Worm (Caenorhabditis elegans) whole organism, L4 larva: ENCODE results near the gene mtr-4.

ENCODE experiments used
- F37D6.2 ChIP-seq: sonication (generic microtip); optimal IDR thresholded peaks from 2 replicates; lab custom pipeline; 2016; ENCODE audit warnings: mild to moderate bottlenecking, missing genetic modification characterization, missing compliant biosample characterization
- ceh-82 ChIP-seq: sonication (generic microtip); optimal IDR thresholded peaks from 2 replicates; lab custom pipeline; 2017; ENCODE audit warnings: missing biosample characterization, missing genetic modification characterization
- dpl-1 ChIP-seq: fragments of 150-350 bp; optimal IDR thresholded peaks from 2 replicates; lab custom pipeline; 2014; ENCODE audit warnings: missing biosample characterization, missing genetic modification reagents, missing genetic modification characterization
- dve-1 ChIP-seq: sonication (generic microtip); optimal IDR thresholded peaks from 2 replicates; lab custom pipeline; 2017; ENCODE audit warnings: antibody characterized with exemption, mild to moderate bottlenecking, missing genetic modification characterization, missing compliant biosample characterization; ENCODE audit not compliant: insufficient read depth
- fos-1 ChIP-seq: fragments of 150-350 bp; optimal IDR thresholded peaks from 2 replicates; lab custom pipeline; 2014; ENCODE audit warnings: missing biosample characterization, missing genetic modification characterization
- nhr-25 ChIP-seq: sonication (generic microtip); optimal IDR thresholded peaks from 2 replicates; lab custom pipeline; 2017; ENCODE audit warnings: missing genetic modification characterization, mild to moderate bottlenecking, missing compliant biosample characterization, antibody characterized with exemption, moderate library complexity, borderline replicate concordance; ENCODE audit not compliant: insufficient read depth

ce11 chrIV:9866865-9867264 lies 41.4 kb downstream of the mtr-4 start:
- TF ChIP-seq nhr-25 (tag; lab: Kevin White, UChicago) (no peak), fos-1 (tag; lab: Kevin White, UChicago) (no peak), ceh-82 (tag; lab: Kevin White, UChicago) (no peak), dve-1 (tag; lab: Kevin White, UChicago) (no peak), F37D6.2 (tag; lab: Kevin White, UChicago) (no peak), dpl-1 (GFP tag; lab: Kevin White, UChicago) (no peak)
